Worm (Caenorhabditis elegans): Measurements from ENCODE around the gene clik-1.

DNA sequence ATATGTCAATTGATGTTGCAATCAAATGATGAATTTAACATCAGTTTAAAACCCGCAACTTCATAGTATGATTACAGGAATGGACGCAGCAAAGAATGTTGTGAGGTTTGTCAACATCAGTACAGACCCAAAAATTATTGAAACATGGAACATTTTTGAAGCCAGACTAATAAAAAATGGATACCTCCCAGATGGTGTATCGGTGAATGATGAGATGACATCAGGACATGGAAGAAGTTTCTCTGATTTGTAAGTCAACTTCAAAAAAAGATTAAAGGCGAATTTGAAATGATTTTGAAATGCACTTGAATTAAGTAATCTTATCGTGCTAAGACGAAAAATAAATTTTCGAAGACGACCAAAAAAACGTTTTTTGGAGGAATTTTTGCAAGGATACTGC is 45.3 kb upstream of the clik-1 start:
- no peak for TF ChIP-seq pha-4 (tag; optimal IDR thresholded peaks at IDR 0.05)
- no peak for TF ChIP-seq dmd-4 (tag; optimal IDR thresholded peaks at IDR 0.05; ENCODE audit: borderline replicate concordance)
- no peak for TF ChIP-seq unc-86 (tag; optimal IDR thresholded peaks at IDR 0.05)
